Worm (Caenorhabditis elegans): Measurements from ENCODE around the gene acp-3.

ce11 chrII:8456094-8456493 is 19.2 kb upstream of the acp-3 start, which contains the start of gene F22B5.6:
- no peak for TF ChIP-seq pes-1 (GFP tag; IDR thresholded peaks at IDR 0.05)
- no peak for TF ChIP-seq ama-1 (optimal IDR thresholded peaks at IDR 0.05)
- TF ChIP-seq hnd-1 (tag; optimal IDR thresholded peaks at IDR 0.05): no peak
- TF ChIP-seq tbx-11 (GFP tag; IDR thresholded peaks at IDR 0.05): no peak
- TF ChIP-seq sea-1 (GFP tag; conservative IDR thresholded peaks at IDR 0.05): no peak
- TF ChIP-seq ceh-36 (tag; optimal IDR thresholded peaks at IDR 0.05): no peak
- TF ChIP-seq B0310.2 (tag; optimal IDR thresholded peaks at IDR 0.05): no peak
- no peak for TF ChIP-seq scrt-1 (GFP tag; IDR thresholded peaks at IDR 0.05)
- TF ChIP-seq tra-4 (tag; optimal IDR thresholded peaks at IDR 0.05): no peak
- no peak for TF ChIP-seq ets-7 (tag; optimal IDR thresholded peaks at IDR 0.05)
- TF ChIP-seq aly-1 (tag; optimal IDR thresholded peaks at IDR 0.05): no peak
- TF ChIP-seq flt-1 (GFP tag; IDR thresholded peaks at IDR 0.05): no peak
- TF ChIP-seq ceh-13 (GFP tag; optimal IDR thresholded peaks at IDR 0.05): no peak

All from whole organism, early embryonic.